Worm (Caenorhabditis elegans) whole organism, L2 larva: ENCODE results near the gene C33D9.3.

Experiments
- F13H6.1 ChIP-seq: sonication (generic microtip); optimal IDR thresholded peaks from 2 replicates; lab custom pipeline; 2016; ENCODE audit warnings: missing genetic modification characterization, missing compliant biosample characterization
- R02D3.7 ChIP-seq: fragments of 150-350 bp; optimal IDR thresholded peaks from 2 replicates; lab custom pipeline; 2014; ENCODE audit warnings: missing biosample characterization, missing genetic modification characterization
- ZK546.5 ChIP-seq: sonication (generic microtip); optimal IDR thresholded peaks from 2 replicates; lab custom pipeline; 2017; ENCODE audit warnings: missing biosample characterization, missing genetic modification characterization
- alr-1 ChIP-seq: fragments of 150-350 bp; optimal IDR thresholded peaks from 2 replicates; lab custom pipeline; 2014; ENCODE audit warnings: missing biosample characterization, missing genetic modification characterization
- aly-2 ChIP-seq: fragments of 150-350 bp; optimal IDR thresholded peaks from 2 replicates; lab custom pipeline; 2014; ENCODE audit warnings: missing biosample characterization, missing genetic modification characterization
- blmp-1 ChIP-seq: sonication (generic microtip); optimal IDR thresholded peaks from 2 replicates; lab custom pipeline; 2017; ENCODE audit warnings: missing genetic modification characterization, mild to moderate bottlenecking, missing compliant biosample characterization, antibody characterized with exemption, moderate library complexity; ENCODE audit not compliant: insufficient read depth
- ceh-16 ChIP-seq: fragments of 150-350 bp; optimal IDR thresholded peaks from 2 replicates; lab custom pipeline; 2014; ENCODE audit warnings: missing biosample characterization, missing genetic modification characterization
- ceh-82 ChIP-seq: fragments of 150-350 bp; optimal IDR thresholded peaks from 2 replicates; lab custom pipeline; 2014; ENCODE audit warnings: missing biosample characterization, missing genetic modification characterization
- crh-2 ChIP-seq: sonication (generic microtip); optimal IDR thresholded peaks from 2 replicates; lab custom pipeline; 2017; ENCODE audit warnings: missing biosample characterization, missing genetic modification characterization
- elt-1 ChIP-seq: fragments of 150-350 bp; optimal IDR thresholded peaks from 2 replicates; lab custom pipeline; 2014; ENCODE audit warnings: missing biosample characterization, missing genetic modification characterization
- elt-3 ChIP-seq: sonication (generic microtip); optimal IDR thresholded peaks from 2 replicates; lab custom pipeline; 2017; ENCODE audit warnings: missing biosample characterization, missing genetic modification characterization
- fos-1 ChIP-seq: fragments of 150-350 bp; optimal IDR thresholded peaks from 2 replicates; lab custom pipeline; 2014; ENCODE audit warnings: missing biosample characterization, missing genetic modification characterization
- gmeb-1 ChIP-seq: fragments of 150-350 bp; optimal IDR thresholded peaks from 2 replicates; lab custom pipeline; 2014; ENCODE audit warnings: missing biosample characterization, missing genetic modification characterization
- lin-11 ChIP-seq: fragments of 150-350 bp; sonication (generic microtip); optimal IDR thresholded peaks from 2 replicates; lab custom pipeline; 2014; ENCODE audit warnings: missing biosample characterization, missing genetic modification characterization, inconsistent platforms, mixed read lengths
- lin-13 ChIP-seq: fragments of 150-350 bp; optimal IDR thresholded peaks from 2 replicates; lab custom pipeline; 2014; ENCODE audit warnings: missing biosample characterization, missing genetic modification reagents, missing genetic modification characterization
- lin-39 ChIP-seq: fragments of 150-350 bp; optimal IDR thresholded peaks from 2 replicates; lab custom pipeline; 2014; ENCODE audit warnings: missing biosample characterization, missing genetic modification reagents, missing genetic modification characterization
- lsy-2 ChIP-seq, 2 experiments: fragments of 150-350 bp in 1 of 2; sonication (generic microtip) in 1 of 2; optimal IDR thresholded peaks; 2 replicates each; lab custom pipeline; 2014 to 2017; ENCODE audit warnings: missing biosample characterization in 2 of 2, missing genetic modification characterization in 2 of 2
- mab-5 ChIP-seq: fragments of 150-350 bp; optimal IDR thresholded peaks from 2 replicates; lab custom pipeline; 2014; ENCODE audit warnings: missing biosample characterization, missing genetic modification characterization
- mbf-1 ChIP-seq: sonication (generic microtip); optimal IDR thresholded peaks from 2 replicates; lab custom pipeline; 2017; ENCODE audit warnings: missing biosample characterization, missing genetic modification characterization
- mdl-1 ChIP-seq, 2 experiments: fragments of 150-350 bp in 1 of 2; sonication (generic microtip) in 1 of 2; optimal IDR thresholded peaks; 2 replicates each; lab custom pipeline; 2017; ENCODE audit warnings: missing biosample characterization in 2 of 2, missing genetic modification characterization in 2 of 2
- nhr-10 ChIP-seq: sonication (generic microtip); optimal IDR thresholded peaks from 2 replicates; lab custom pipeline; 2017; ENCODE audit warnings: missing biosample characterization, missing genetic modification characterization
- nhr-129 ChIP-seq: fragments of 150-350 bp; optimal IDR thresholded peaks from 2 replicates; lab custom pipeline; 2014; ENCODE audit warnings: missing biosample characterization, missing genetic modification characterization
- nhr-21 ChIP-seq: fragments of 150-350 bp; optimal IDR thresholded peaks from 2 replicates; lab custom pipeline; 2014; ENCODE audit warnings: missing biosample characterization, missing genetic modification characterization
- nhr-23 ChIP-seq: fragments of 150-350 bp; optimal IDR thresholded peaks from 2 replicates; lab custom pipeline; 2014; ENCODE audit warnings: missing biosample characterization, missing genetic modification reagents, missing genetic modification characterization
- nhr-25 ChIP-seq: fragments of 150-350 bp; sonication (generic microtip); optimal IDR thresholded peaks from 3 replicates; lab custom pipeline; 2014; ENCODE audit warnings: missing biosample characterization, missing genetic modification characterization
- nhr-77 ChIP-seq: fragments of 150-350 bp; optimal IDR thresholded peaks from 2 replicates; lab custom pipeline; 2014; ENCODE audit warnings: missing biosample characterization, missing genetic modification characterization
- peb-1 ChIP-seq: fragments of 150-350 bp; optimal IDR thresholded peaks from 2 replicates; lab custom pipeline; 2014; ENCODE audit warnings: missing biosample characterization, missing genetic modification characterization
- skn-1 ChIP-seq: sonication (generic microtip); optimal IDR thresholded peaks from 2 replicates; lab custom pipeline; 2017; ENCODE audit warnings: missing biosample characterization, missing genetic modification characterization
- sma-3 ChIP-seq: sonication (generic microtip); optimal IDR thresholded peaks from 2 replicates; lab custom pipeline; 2016; ENCODE audit warnings: missing genetic modification reagents, missing genetic modification characterization, missing compliant biosample characterization
- sma-9 ChIP-seq, 2 experiments: fragments of 150-350 bp in 1 of 2; sonication (generic microtip) in 1 of 2; optimal IDR thresholded peaks; 2 replicates each; lab custom pipeline; 2014 to 2016; ENCODE audit warnings: missing genetic modification characterization in 2 of 2, mild to moderate bottlenecking in 1 of 2, missing biosample characterization in 1 of 2, missing compliant biosample characterization in 1 of 2, missing genetic modification reagents in 1 of 2, moderate library complexity in 1 of 2
- unc-39 ChIP-seq: fragments of 150-350 bp; optimal IDR thresholded peaks from 2 replicates; lab custom pipeline; 2014; ENCODE audit warnings: missing biosample characterization, missing genetic modification characterization
- unc-55 ChIP-seq: fragments of 150-350 bp; sonication (generic microtip); optimal IDR thresholded peaks from 3 replicates; lab custom pipeline; 2014; ENCODE audit warnings: missing biosample characterization, missing genetic modification reagents, missing genetic modification characterization
- zag-1 ChIP-seq: fragments of 150-350 bp; optimal IDR thresholded peaks from 2 replicates; lab custom pipeline; 2014; ENCODE audit warnings: missing biosample characterization, missing genetic modification characterization
- ztf-1 ChIP-seq: fragments of 200-800 bp; sonication (Bioruptor generic); conservative IDR thresholded peaks from 2 replicates; pipeline ENCODE4 v1.3.6; 2022; ENCODE audit warnings: missing genetic modification characterization, missing compliant biosample characterization
- ztf-11 ChIP-seq: sonication (generic microtip); optimal IDR thresholded peaks from 2 replicates; lab custom pipeline; 2017; ENCODE audit warnings: missing biosample characterization, missing genetic modification characterization
- ztf-4 ChIP-seq: fragments of 150-350 bp; optimal IDR thresholded peaks from 2 replicates; lab custom pipeline; 2014; ENCODE audit warnings: missing biosample characterization, missing genetic modification characterization

The C33D9.3 gene

DNA sequence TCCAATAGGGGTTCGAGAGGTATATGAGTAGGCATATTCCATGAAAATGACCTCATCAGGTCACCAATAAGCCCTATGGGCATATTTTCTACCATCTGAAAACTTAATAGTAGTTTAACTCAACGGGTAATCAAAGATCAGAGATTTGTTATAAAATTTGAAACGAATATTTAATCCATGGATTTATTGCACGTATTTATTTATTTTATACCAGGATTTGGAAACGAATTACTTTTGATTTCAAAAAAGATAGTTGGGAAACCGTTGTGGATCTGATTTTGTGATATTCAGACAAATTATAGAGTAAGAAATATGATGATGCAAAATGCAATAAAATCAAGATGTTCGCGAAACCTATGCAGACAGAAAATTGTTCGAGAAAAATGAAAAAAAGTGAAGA is at the start of gene C33D9.3:
TSS of gene C33D9.3 (minus strand) at position 101 of the 400 bp plus-strand sequence.
- TF ChIP-seq peb-1: no peak
- no peak for TF ChIP-seq ceh-82
- no peak for TF ChIP-seq ztf-1 (GFP tag; lab: Robert Waterston, UW)
- no peak for TF ChIP-seq elt-1 (tag; lab: Kevin White, UChicago)
- TF ChIP-seq lin-11 (tag; lab: Kevin White, UChicago): no peak
- no peak for TF ChIP-seq mbf-1 (tag; lab: Kevin White, UChicago)
- TF ChIP-seq ceh-16 (tag; lab: Kevin White, UChicago): no peak
- no peak for TF ChIP-seq ZK546.5 (tag; lab: Kevin White, UChicago)
- TF ChIP-seq elt-3 (tag; lab: Kevin White, UChicago): no peak
- TF ChIP-seq sma-3 (GFP tag; lab: Kevin White, UChicago): no peak
- no peak for TF ChIP-seq fos-1 (tag; lab: Kevin White, UChicago)
- no peak for TF ChIP-seq crh-2 (tag; lab: Kevin White, UChicago)
- no peak for TF ChIP-seq zag-1 (tag; lab: Kevin White, UChicago)
- TF ChIP-seq R02D3.7: no peak
- TF ChIP-seq nhr-23 (tag; lab: Kevin White, UChicago): no peak
- no peak for TF ChIP-seq nhr-77 (tag; lab: Kevin White, UChicago)

DNA sequence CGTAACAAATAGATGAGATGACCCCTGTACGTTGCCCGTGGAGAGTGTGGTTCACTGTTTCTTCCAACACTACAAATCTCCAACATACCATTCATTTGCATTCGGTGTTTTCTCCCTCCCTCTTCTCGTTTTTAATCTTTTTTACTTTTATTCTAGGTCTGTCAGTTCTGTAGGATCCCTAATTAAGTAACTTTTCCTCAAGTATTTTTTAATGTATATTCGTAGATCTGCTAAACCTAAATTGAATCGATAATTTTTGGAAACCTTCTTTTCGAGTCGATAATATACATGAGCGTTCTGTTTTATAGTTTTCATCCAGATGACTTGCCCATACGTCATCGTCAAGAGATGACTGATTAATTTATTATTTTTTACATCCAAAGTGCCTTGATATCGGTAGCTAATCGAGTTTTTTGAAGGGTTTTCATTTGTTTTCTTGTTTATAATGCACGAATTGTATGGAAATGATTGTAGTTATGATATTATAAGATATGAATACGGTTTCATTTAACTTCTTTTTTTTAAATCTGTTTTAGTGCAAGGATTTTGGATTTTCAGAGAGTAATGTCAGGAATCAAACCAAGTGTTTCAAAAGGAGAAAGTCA is 47.6 kb upstream of the C33D9.3 start, which contains the start of the genes T28C6.11 and T11B7.1:
TSS of gene T28C6.11 (minus strand) at position 101 of the 605 bp plus-strand sequence.
TSS of gene T11B7.1 (plus strand) at position 555 of the 605 bp plus-strand sequence.
- no peak for TF ChIP-seq nhr-23 (tag; lab: Kevin White, UChicago)
- TF ChIP-seq unc-55 (GFP tag; lab: Kevin White, UChicago): no peak
- TF ChIP-seq, all 48 proteins: peak for 0

DNA sequence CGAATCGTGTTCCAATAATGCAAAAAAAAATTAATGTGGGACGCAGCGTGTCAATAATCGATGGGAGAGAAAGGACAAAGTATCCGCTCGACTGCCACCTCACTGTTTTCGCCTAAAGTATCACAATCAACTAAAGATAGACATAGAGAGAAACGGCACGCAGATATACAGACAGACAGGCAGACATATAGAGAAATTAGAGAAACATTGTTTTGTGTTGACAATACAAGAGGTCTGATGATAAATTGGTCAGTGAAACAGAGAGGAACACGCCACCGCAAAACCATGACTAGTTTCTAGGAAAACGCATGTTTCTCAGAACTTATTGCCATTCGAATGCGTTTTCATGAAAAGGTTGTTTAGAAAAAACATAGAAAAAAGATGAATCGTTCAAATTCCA is 37.9 kb upstream of the C33D9.3 start, which contains the start of gene T28C6.8:
TSS of gene T28C6.8 (minus strand) at position 137 of the 400 bp plus-strand sequence.
- no peak for TF ChIP-seq mbf-1 (tag; lab: Kevin White, UChicago)
- no peak for TF ChIP-seq lin-13 (GFP tag; lab: Kevin White, UChicago)
- TF ChIP-seq F13H6.1 (tag; lab: Kevin White, UChicago): no peak
- TF ChIP-seq nhr-25 (tag; lab: Kevin White, UChicago): peak; percentile 66
- TF ChIP-seq ztf-1 (GFP tag; lab: Robert Waterston, UW): no peak
- TF ChIP-seq unc-39 (tag; lab: Kevin White, UChicago): no peak
- no peak for TF ChIP-seq lsy-2 (tag; optimal IDR thresholded peaks at IDR 0.05; lab: Kevin White, UChicago)
- no peak for TF ChIP-seq unc-55 (GFP tag; lab: Kevin White, UChicago)
- no peak for TF ChIP-seq lin-39 (tag; lab: Kevin White, UChicago)
- peak; percentile 63 for TF ChIP-seq blmp-1 (tag; lab: Kevin White, UChicago)
- no peak for TF ChIP-seq ztf-11
- peak; percentile 60 for TF ChIP-seq sma-9 (GFP tag; optimal IDR thresholded peaks at IDR 0.05; lab: Kevin White, UChicago)
- no peak for TF ChIP-seq sma-9 (tag; optimal IDR thresholded peaks at IDR 0.05; lab: Kevin White, UChicago)
- no peak for TF ChIP-seq alr-1
- TF ChIP-seq nhr-77 (tag; lab: Kevin White, UChicago): no peak
- peak; percentile 69 for TF ChIP-seq sma-3 (GFP tag; lab: Kevin White, UChicago)
- TF ChIP-seq nhr-10 (tag; lab: Kevin White, UChicago): no peak
- no peak for TF ChIP-seq ztf-4 (tag; lab: Kevin White, UChicago)
- peak; percentile 65 for TF ChIP-seq nhr-21 (tag; lab: Kevin White, UChicago)
- TF ChIP-seq zag-1 (tag; lab: Kevin White, UChicago): no peak
- no peak for TF ChIP-seq R02D3.7
- peak in 1 of 2 experiments; percentile 22 for TF ChIP-seq mdl-1 (tag; optimal IDR thresholded peaks at IDR 0.05; lab: Kevin White, UChicago)
- TF ChIP-seq skn-1 (tag; lab: Kevin White, UChicago): no peak
- peak; percentile 65 for TF ChIP-seq fos-1 (tag; lab: Kevin White, UChicago)
- TF ChIP-seq gmeb-1 (tag; lab: Kevin White, UChicago): peak; percentile 42
- no peak for TF ChIP-seq elt-3 (tag; lab: Kevin White, UChicago)
- TF ChIP-seq crh-2 (tag; lab: Kevin White, UChicago): peak; percentile 37
- TF ChIP-seq ceh-82: no peak
- no peak for TF ChIP-seq mab-5 (tag; lab: Kevin White, UChicago)
- peak; percentile 70 for TF ChIP-seq nhr-129 (tag; lab: Kevin White, UChicago)
- TF ChIP-seq aly-2 (tag; lab: Kevin White, UChicago): no peak
- no peak for TF ChIP-seq elt-1 (tag; lab: Kevin White, UChicago)
- no peak for TF ChIP-seq peb-1
